Fruit fly (Drosophila melanogaster) whole organism, prepupa: ENCODE measurements around the gene Sys1.

ENCODE experiments used
- Blimp-1 ChIP-seq: fragments of 200-800 bp; sonication (Bioruptor generic); optimal IDR thresholded peaks from 3 replicates; lab custom pipeline; 2017; ENCODE audit warnings: missing biosample characterization, missing genetic modification characterization, mild to moderate bottlenecking, moderate library complexity, missing genetic modification reagents
- CG10669 ChIP-seq: fragments of 200-800 bp; sonication (Bioruptor generic); optimal IDR thresholded peaks from 3 replicates; lab custom pipeline; 2018; ENCODE audit warnings: missing biosample characterization, mild to moderate bottlenecking, missing genetic modification characterization, moderate library complexity
- CG11294 ChIP-seq: fragments of 200-800 bp; sonication (Bioruptor generic); IDR thresholded peaks from 2 replicates; pipeline ENCODE4 v1.3.6; 2022; ENCODE audit warnings: missing biosample characterization, missing genetic modification characterization
- CG11762 ChIP-seq: fragments of 200-800 bp; sonication (Bioruptor generic); optimal IDR thresholded peaks from 3 replicates; lab custom pipeline; 2016; ENCODE audit warnings: missing biosample characterization, missing genetic modification characterization; ENCODE audit not compliant: insufficient read depth
- CG15336 ChIP-seq: fragments of 200-800 bp; sonication (Bioruptor generic); IDR thresholded peaks from 2 replicates; pipeline ENCODE4 v1.3.6; 2022; ENCODE audit warnings: missing biosample characterization, missing genetic modification characterization
- CG1621 ChIP-seq: fragments of 200-800 bp; sonication (Bioruptor generic); optimal IDR thresholded peaks from 3 replicates; lab custom pipeline; 2018; ENCODE audit warnings: missing biosample characterization, mild to moderate bottlenecking, missing genetic modification characterization
- CG3032 ChIP-seq: fragments of 200-800 bp; optimal IDR thresholded peaks from 2 replicates; lab custom pipeline; 2019; ENCODE audit warnings: missing biosample characterization, mild to moderate bottlenecking, missing genetic modification characterization, moderate library complexity
- CG32006 ChIP-seq: fragments of 200-800 bp; sonication (Bioruptor generic); optimal IDR thresholded peaks from 3 replicates; lab custom pipeline; 2017; ENCODE audit warnings: missing biosample characterization, mild to moderate bottlenecking, missing genetic modification characterization
- CG3919 ChIP-seq: fragments of 200-800 bp; sonication (Bioruptor generic); optimal IDR thresholded peaks from 3 replicates; lab custom pipeline; 2016; ENCODE audit warnings: missing biosample characterization, missing genetic modification characterization
- CG4318 ChIP-seq: fragments of 200-800 bp; sonication (Bioruptor generic); optimal IDR thresholded peaks from 3 replicates; lab custom pipeline; 2017; ENCODE audit warnings: missing biosample characterization, mild to moderate bottlenecking, missing genetic modification characterization
- CG6163 ChIP-seq: fragments of 200-800 bp; sonication (Bioruptor generic); IDR thresholded peaks from 3 replicates; pipeline ENCODE4 v1.3.6; 2022; ENCODE audit warnings: missing biosample characterization, missing genetic modification characterization
- CG6276 ChIP-seq: fragments of 200-800 bp; sonication (Bioruptor generic); optimal IDR thresholded peaks from 2 replicates; lab custom pipeline; 2017; ENCODE audit warnings: missing biosample characterization, mild to moderate bottlenecking, missing genetic modification characterization
- CG6792 ChIP-seq: fragments of 200-800 bp; sonication (Bioruptor generic); optimal IDR thresholded peaks from 3 replicates; lab custom pipeline; 2016; ENCODE audit warnings: missing biosample characterization, missing genetic modification characterization
- CG6854 ChIP-seq: fragments of 200-800 bp; sonication (Bioruptor generic); optimal IDR thresholded peaks from 2 replicates; lab custom pipeline; 2017; ENCODE audit warnings: missing biosample characterization, mild to moderate bottlenecking, missing genetic modification characterization
- CG7368 ChIP-seq: fragments of 200-800 bp; sonication (Bioruptor generic); optimal IDR thresholded peaks from 3 replicates; lab custom pipeline; 2016; ENCODE audit warnings: missing biosample characterization, missing genetic modification characterization
- CG8119 ChIP-seq: fragments of 200-800 bp; sonication (Bioruptor generic); IDR thresholded peaks from 3 replicates; pipeline ENCODE4 v1.3.6; 2022; ENCODE audit warnings: missing biosample characterization, missing genetic modification characterization
- CG9139 ChIP-seq: fragments of 200-800 bp; sonication (Bioruptor generic); optimal IDR thresholded peaks from 3 replicates; lab custom pipeline; 2017; ENCODE audit warnings: missing biosample characterization, mild to moderate bottlenecking, missing genetic modification characterization
- Eip75B ChIP-seq: fragments of 200-800 bp; sonication (Bioruptor generic); optimal IDR thresholded peaks from 3 replicates; lab custom pipeline; 2016; ENCODE audit warnings: missing biosample characterization, missing genetic modification characterization
- Eip78C ChIP-seq: fragments of 200-800 bp; sonication (Bioruptor generic); peaks from one replicate; lab custom pipeline; 2016; ENCODE audit warnings: missing biosample characterization, missing genetic modification characterization
- Eip93F ChIP-seq: fragments of 200-800 bp; sonication (Bioruptor generic); optimal IDR thresholded peaks from 2 replicates; lab custom pipeline; 2016; ENCODE audit warnings: missing biosample characterization, mild to moderate bottlenecking, missing genetic modification characterization
- Ets21C ChIP-seq: fragments of 200-800 bp; sonication (Bioruptor generic); optimal IDR thresholded peaks from 3 replicates; lab custom pipeline; 2016; ENCODE audit warnings: missing biosample characterization, missing genetic modification characterization
- Gug ChIP-seq: fragments of 200-800 bp; sonication (Bioruptor generic); IDR thresholded peaks from 2 replicates; pipeline ENCODE4 v1.3.6; 2022; ENCODE audit warnings: missing biosample characterization, missing genetic modification characterization
- Hr39 ChIP-seq: fragments of 200-800 bp; sonication (Bioruptor generic); optimal IDR thresholded peaks from 2 replicates; lab custom pipeline; 2016; ENCODE audit warnings: missing biosample characterization, missing genetic modification characterization
- Hr4 ChIP-seq: fragments of 200-800 bp; sonication (Bioruptor generic); optimal IDR thresholded peaks from 3 replicates; lab custom pipeline; 2016; ENCODE audit warnings: missing biosample characterization, missing genetic modification characterization
- Lpt ChIP-seq: fragments of 200-800 bp; sonication (Bioruptor generic); optimal IDR thresholded peaks from 3 replicates; lab custom pipeline; 2016; ENCODE audit warnings: missing biosample characterization, missing genetic modification characterization
- Met ChIP-seq: fragments of 200-800 bp; sonication (Bioruptor generic); optimal IDR thresholded peaks from 3 replicates; lab custom pipeline; 2016; ENCODE audit warnings: missing biosample characterization, missing genetic modification characterization
- OdsH ChIP-seq: fragments of 200-800 bp; sonication (Bioruptor generic); optimal IDR thresholded peaks from 3 replicates; lab custom pipeline; 2016; ENCODE audit warnings: missing biosample characterization, missing genetic modification characterization
- Smox ChIP-seq: fragments of 200-800 bp; sonication (Bioruptor generic); optimal IDR thresholded peaks from 3 replicates; lab custom pipeline; 2016; ENCODE audit warnings: missing biosample characterization, missing genetic modification characterization
- Sox102F ChIP-seq: fragments of 200-800 bp; sonication (Bioruptor generic); optimal IDR thresholded peaks from 2 replicates; lab custom pipeline; 2016; ENCODE audit warnings: missing biosample characterization, mild to moderate bottlenecking, missing genetic modification characterization
- Sox14 ChIP-seq: fragments of 200-800 bp; sonication (Bioruptor generic); optimal IDR thresholded peaks from 3 replicates; lab custom pipeline; 2016; ENCODE audit warnings: missing biosample characterization, missing genetic modification characterization
- achi ChIP-seq: fragments of 200-800 bp; sonication (Bioruptor generic); optimal IDR thresholded peaks from 3 replicates; lab custom pipeline; 2016; ENCODE audit warnings: missing biosample characterization, missing genetic modification characterization
- acj6 ChIP-seq: fragments of 200-800 bp; sonication (Bioruptor generic); optimal IDR thresholded peaks from 3 replicates; lab custom pipeline; 2016; ENCODE audit warnings: missing biosample characterization, missing genetic modification characterization
- dsx ChIP-seq: fragments of 200-800 bp; optimal IDR thresholded peaks from 3 replicates; lab custom pipeline; 2019; ENCODE audit warnings: missing biosample characterization, mild to moderate bottlenecking, missing genetic modification characterization, moderate library complexity; ENCODE audit not compliant: poor library complexity, severe bottlenecking
- esn ChIP-seq: fragments of 200-800 bp; sonication (Bioruptor generic); optimal IDR thresholded peaks from 2 replicates; lab custom pipeline; 2016; ENCODE audit warnings: missing biosample characterization, mild to moderate bottlenecking, missing genetic modification characterization, moderate library complexity
- fd59A ChIP-seq: fragments of 200-800 bp; sonication (Bioruptor generic); optimal IDR thresholded peaks from 2 replicates; lab custom pipeline; 2017; ENCODE audit warnings: missing biosample characterization, mild to moderate bottlenecking, missing genetic modification characterization, missing genetic modification reagents
- fd85E ChIP-seq: fragments of 200-800 bp; sonication (Bioruptor generic); optimal IDR thresholded peaks from 3 replicates; lab custom pipeline; 2016; ENCODE audit warnings: missing biosample characterization, missing genetic modification characterization
- fkh ChIP-seq: fragments of 200-800 bp; sonication (Bioruptor generic); optimal IDR thresholded peaks from 3 replicates; lab custom pipeline; 2017; ENCODE audit warnings: missing biosample characterization, mild to moderate bottlenecking, missing genetic modification characterization, moderate library complexity
- lz ChIP-seq: fragments of 200-800 bp; sonication (Bioruptor generic); optimal IDR thresholded peaks from 3 replicates; lab custom pipeline; 2016; ENCODE audit warnings: missing biosample characterization, missing genetic modification characterization
- net ChIP-seq: fragments of 200-800 bp; sonication (Bioruptor generic); optimal IDR thresholded peaks from 3 replicates; lab custom pipeline; 2016; ENCODE audit warnings: missing biosample characterization, missing genetic modification characterization
- pdm3 ChIP-seq: fragments of 200-800 bp; sonication (Bioruptor generic); optimal IDR thresholded peaks from 3 replicates; lab custom pipeline; 2016; ENCODE audit warnings: missing biosample characterization, missing genetic modification characterization
- salr ChIP-seq, 2 experiments: fragments of 200-800 bp; sonication (Bioruptor generic); optimal IDR thresholded peaks; 3 replicates each; lab custom pipeline; 2016 to 2018; ENCODE audit warnings: missing biosample characterization in 2 of 2, missing genetic modification characterization in 2 of 2, mild to moderate bottlenecking in 1 of 2
- spab ChIP-seq: fragments of 200-800 bp; sonication (Bioruptor generic); optimal IDR thresholded peaks from 2 replicates; lab custom pipeline; 2017; ENCODE audit warnings: missing biosample characterization, mild to moderate bottlenecking, missing genetic modification characterization, missing genetic modification reagents
- ss ChIP-seq, 2 experiments: fragments of 200-800 bp; sonication (Bioruptor generic); optimal IDR thresholded peaks; 2 replicates in 1 of 2; 3 replicates in 1 of 2; lab custom pipeline; 2017 to 2018; ENCODE audit warnings: mild to moderate bottlenecking in 2 of 2, missing biosample characterization in 2 of 2, missing genetic modification characterization in 2 of 2, moderate library complexity in 1 of 2
- svp ChIP-seq: fragments of 200-800 bp; sonication (Bioruptor generic); peaks from one replicate; lab custom pipeline; 2016; ENCODE audit warnings: missing biosample characterization, missing genetic modification characterization
- topi ChIP-seq: fragments of 200-800 bp; sonication (Bioruptor generic); optimal IDR thresholded peaks from 3 replicates; lab custom pipeline; 2016; ENCODE audit warnings: missing biosample characterization, missing genetic modification characterization
- vri ChIP-seq: fragments of 200-800 bp; sonication (Bioruptor generic); optimal IDR thresholded peaks from 3 replicates; lab custom pipeline; 2016; ENCODE audit warnings: missing biosample characterization, mild to moderate bottlenecking, missing genetic modification characterization

Gene Sys1

DNA sequence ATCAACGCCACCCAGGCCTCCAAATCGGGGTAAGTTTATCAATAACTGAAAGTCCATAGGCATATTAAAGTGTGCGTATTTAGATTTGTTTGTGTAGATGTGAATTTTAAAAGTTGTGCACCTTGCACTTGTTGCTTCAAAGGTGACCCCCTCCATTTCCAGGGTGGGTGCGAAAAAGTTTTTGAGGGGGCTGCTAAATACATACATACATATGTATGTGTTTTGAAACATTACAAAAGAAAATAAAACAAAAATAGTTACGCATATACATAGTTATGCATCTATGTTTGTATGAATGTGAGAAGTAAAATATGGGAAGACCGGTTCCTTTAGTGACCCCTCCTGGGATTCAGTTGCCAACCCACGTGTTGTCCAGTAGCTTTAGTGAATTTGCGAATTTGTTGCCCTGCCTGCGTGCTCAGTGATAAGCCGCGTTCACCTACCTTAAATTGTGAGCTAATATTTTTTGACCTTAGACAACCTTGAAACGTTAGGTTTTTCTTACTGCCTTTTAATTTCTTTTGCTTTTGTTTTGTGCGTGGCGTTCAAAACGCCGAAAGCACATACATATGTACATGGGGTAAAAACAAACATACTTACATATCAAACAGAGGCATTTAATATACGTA, 17.4 kb downstream of the Sys1 start (continued):
- TF ChIP-seq acj6 (GFP tag; lab: Kevin White, UChicago) (peak; percentile 41), vri (GFP tag; lab: Kevin White, UChicago) (no peak), CG6163 (GFP tag; lab: Robert Waterston, UW) (peak; percentile 71), CG9139 (GFP tag; lab: Kevin White, UChicago) (no peak), pdm3 (no peak), CG15336 (GFP tag; lab: Robert Waterston, UW) (peak; percentile 41), Eip78C (GFP tag; lab: Kevin White, UChicago) (peak; percentile 4), fd85E (GFP tag; lab: Kevin White, UChicago) (no peak), CG6792 (GFP tag; lab: Kevin White, UChicago) (no peak), Eip75B (GFP tag; lab: Kevin White, UChicago) (peak; percentile 9), CG3032 (tag; lab: Kevin White, UChicago) (no peak), topi (no peak), Sox14 (GFP tag; lab: Kevin White, UChicago) (peak; percentile 13), net (GFP tag; lab: Kevin White, UChicago) (no peak), Hr4 (GFP tag; lab: Kevin White, UChicago) (peak; percentile 10), OdsH (GFP tag; lab: Kevin White, UChicago) (no peak), CG11762 (GFP tag; lab: Kevin White, UChicago) (no peak), ss (GFP tag; optimal IDR thresholded peaks at IDR 0.05; lab: Kevin White, UChicago) (no peak), CG10669 (GFP tag; lab: Kevin White, UChicago) (no peak), achi (no peak), Smox (GFP tag; lab: Kevin White, UChicago) (no peak), CG4318 (GFP tag; lab: Kevin White, UChicago) (no peak), Met (GFP tag; lab: Kevin White, UChicago) (no peak), lz (GFP tag; lab: Kevin White, UChicago) (no peak), dsx (GFP tag; lab: Kevin White, UChicago) (no peak), fd59A (GFP tag; lab: Kevin White, UChicago) (no peak), Eip93F (GFP tag; lab: Kevin White, UChicago) (no peak), Hr39 (GFP tag; lab: Kevin White, UChicago) (peak; percentile 39), CG6854 (GFP tag; lab: Kevin White, UChicago) (no peak), CG32006 (no peak), Ets21C (GFP tag; lab: Kevin White, UChicago) (no peak), salr (GFP tag; optimal IDR thresholded peaks at IDR 0.05; lab: Kevin White, UChicago) (no peak), CG11294 (GFP tag; lab: Robert Waterston, UW) (peak; percentile 40; the same call in 1 of the 2 replicates), Blimp-1 (no peak), CG1621 (tag; lab: Kevin White, UChicago) (no peak)

DNA sequence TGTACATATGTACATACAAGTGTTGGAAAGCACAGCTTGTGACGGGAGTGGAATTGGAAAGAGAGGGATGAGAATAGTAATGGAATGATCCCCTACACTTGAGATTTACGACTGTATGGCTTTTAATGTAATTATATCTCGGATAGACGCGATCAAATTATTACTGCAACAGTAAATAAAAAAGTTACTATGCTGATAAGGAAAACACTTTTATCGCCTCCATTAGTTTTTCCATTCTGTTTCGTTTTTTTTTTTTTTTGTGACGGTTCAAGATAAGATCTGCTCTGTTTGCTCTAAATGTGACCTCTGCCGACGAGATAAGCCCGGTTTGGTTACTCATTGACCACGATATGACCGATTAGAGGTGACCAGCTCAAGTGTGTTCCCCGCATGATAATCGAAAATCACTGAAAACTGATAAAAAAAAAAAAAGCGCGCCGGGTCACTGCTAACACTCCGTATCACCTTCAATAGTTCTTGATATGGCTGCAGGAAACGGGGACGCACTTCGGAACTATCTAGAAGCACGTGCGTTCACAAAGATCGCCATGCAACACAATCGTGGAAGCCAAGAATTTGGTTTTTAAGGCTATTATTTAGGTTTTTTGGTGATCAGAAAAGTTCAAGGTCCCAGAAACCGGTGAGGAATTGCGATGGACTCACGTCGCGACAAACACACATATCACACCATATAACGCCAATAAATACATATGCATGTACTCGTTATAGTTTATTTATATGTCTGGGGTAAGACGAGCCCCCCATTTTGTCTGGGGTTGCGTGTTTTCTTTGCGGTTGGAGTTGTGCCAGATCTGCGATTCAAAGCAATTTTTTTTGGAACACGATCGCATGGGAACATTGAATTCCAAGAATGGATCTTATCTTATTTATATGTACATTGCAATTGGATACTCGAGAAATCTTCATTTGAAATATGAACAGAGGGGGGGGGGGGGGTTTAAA, 18.2 kb downstream of the Sys1 start, which contains the start of gene p:
Gene p, minus strand, starts transcription at position 156 of the 963 bp plus-strand sequence.
- TF ChIP-seq fkh (GFP tag; lab: Kevin White, UChicago), result peak; percentile 80
- peak; percentile 87 for TF ChIP-seq Eip78C (GFP tag; lab: Kevin White, UChicago)
- TF ChIP-seq CG6854 (GFP tag; lab: Kevin White, UChicago), result no peak
- no peak for TF ChIP-seq spab
- peak; percentile 70 for TF ChIP-seq CG3919
- TF ChIP-seq Sox14 (GFP tag; lab: Kevin White, UChicago), result peak; percentile 61
- TF ChIP-seq svp (GFP tag; lab: Kevin White, UChicago), result peak; percentile 92
- TF ChIP-seq acj6 (GFP tag; lab: Kevin White, UChicago), result peak; percentile 57
- TF ChIP-seq esn (GFP tag; lab: Kevin White, UChicago), result peak; percentile 47
- TF ChIP-seq net (GFP tag; lab: Kevin White, UChicago), result peak; percentile 54
- TF ChIP-seq Hr4 (GFP tag; lab: Kevin White, UChicago), result peak; percentile 46
- peak; percentile 4 for TF ChIP-seq CG6276 (GFP tag; lab: Kevin White, UChicago)
- peak; percentile 40 for TF ChIP-seq Smox (GFP tag; lab: Kevin White, UChicago)
- TF ChIP-seq CG8119, result peak; percentile 67
- peak; percentile 37 for TF ChIP-seq CG11762 (GFP tag; lab: Kevin White, UChicago)
- peak; percentile 73 for TF ChIP-seq CG7368 (GFP tag; lab: Kevin White, UChicago)
- peak; percentile 27; the same call in 1 of the 2 replicates for TF ChIP-seq Gug (GFP tag; lab: Robert Waterston, UW)
- TF ChIP-seq Sox102F (GFP tag; lab: Kevin White, UChicago), result peak; percentile 58
- TF ChIP-seq fd85E (GFP tag; lab: Kevin White, UChicago), result no peak
- peak; percentile 44 for TF ChIP-seq Lpt (GFP tag; lab: Kevin White, UChicago)
- TF ChIP-seq ss (GFP tag; optimal IDR thresholded peaks at IDR 0.05; lab: Kevin White, UChicago), result peak in 1 of 2 experiments; percentile 66
